Worm (Caenorhabditis elegans) whole organism, L1 larva: Measurements from ENCODE around the gene lmd-3.
A peak's percentile ranks its signal among the peaks of the same experiment; 100 is the strongest.

Source experiments
- C04F5.9 ChIP-seq: sonication (generic microtip); optimal IDR thresholded peaks from 2 replicates; lab custom pipeline; 2016; ENCODE audit warnings: missing genetic modification characterization, missing compliant biosample characterization
- alr-1 ChIP-seq: fragments of 200-800 bp; sonication (Bioruptor generic); optimal IDR thresholded peaks from 2 replicates; lab custom pipeline; 2018; ENCODE audit warnings: borderline replicate concordance, mild to moderate bottlenecking, missing genetic modification characterization, missing compliant biosample characterization
- ceh-82 ChIP-seq, 3 experiments: fragments of 150-350 bp in 1 of 3; sonication (generic microtip) in 2 of 3; optimal IDR thresholded peaks; 2 replicates each; lab custom pipeline; 2014 to 2017; ENCODE audit warnings: missing biosample characterization in 3 of 3, missing genetic modification characterization in 3 of 3
- ceh-90 ChIP-seq: sonication (generic microtip); optimal IDR thresholded peaks from 2 replicates; lab custom pipeline; 2016; ENCODE audit warnings: missing genetic modification characterization, missing compliant biosample characterization
- dsc-1 ChIP-seq: sonication (generic microtip); optimal IDR thresholded peaks from 2 replicates; lab custom pipeline; 2016; ENCODE audit warnings: mild to moderate bottlenecking, missing genetic modification characterization, missing compliant biosample characterization
- efl-1 ChIP-seq, 4 experiments: fragments of 150-350 bp; optimal IDR thresholded peaks in 3 of 4; peaks in 1 of 4; 1 replicate in 1 of 4; 2 replicates in 3 of 4; lab custom pipeline; 2014; ENCODE audit warnings: missing biosample characterization in 2 of 4, missing genetic modification characterization in 2 of 4, missing genetic modification reagents in 2 of 4
- egl-13 ChIP-seq: sonication (generic microtip); optimal IDR thresholded peaks from 2 replicates; lab custom pipeline; 2016; ENCODE audit warnings: missing genotype, missing genetic modification reagents, missing genetic modification characterization, missing compliant biosample characterization
- elt-2 ChIP-seq: sonication (generic microtip); optimal IDR thresholded peaks from 2 replicates; lab custom pipeline; 2016; ENCODE audit warnings: missing genetic modification characterization, mild to moderate bottlenecking, inconsistent platforms, missing compliant biosample characterization, missing genetic modification reagents
- fkh-4 ChIP-seq: sonication (generic microtip); optimal IDR thresholded peaks from 2 replicates; lab custom pipeline; 2016; ENCODE audit warnings: missing compliant biosample characterization, missing genetic modification characterization, borderline replicate concordance
- fkh-8 ChIP-seq: sonication (generic microtip); optimal IDR thresholded peaks from 2 replicates; lab custom pipeline; 2016; ENCODE audit warnings: mild to moderate bottlenecking, missing genetic modification characterization, missing compliant biosample characterization
- fos-1 ChIP-seq: fragments of 150-350 bp; optimal IDR thresholded peaks from 2 replicates; lab custom pipeline; 2014; ENCODE audit warnings: missing biosample characterization, missing genetic modification characterization
- grh-1 ChIP-seq: fragments of 200-800 bp; sonication (Bioruptor generic); IDR thresholded peaks from 2 replicates; pipeline ENCODE4 v1.3.6; 2022; ENCODE audit warnings: missing genetic modification reagents, missing genetic modification characterization, missing compliant biosample characterization
- hlh-4 ChIP-seq: sonication (generic microtip); optimal IDR thresholded peaks from 2 replicates; lab custom pipeline; 2016; ENCODE audit warnings: mild to moderate bottlenecking, missing genetic modification characterization, missing compliant biosample characterization
- irx-1 ChIP-seq: sonication (generic microtip); optimal IDR thresholded peaks from 2 replicates; lab custom pipeline; 2016; ENCODE audit warnings: missing genetic modification characterization, missing compliant biosample characterization
- isw-1 ChIP-seq: fragments of 200-800 bp; sonication (Bioruptor generic); IDR thresholded peaks from 2 replicates; pipeline ENCODE4 v1.3.6; 2022; ENCODE audit warnings: missing genetic modification characterization, missing compliant biosample characterization
- lin-14 ChIP-seq: fragments of 200-800 bp; sonication (Bioruptor generic); optimal IDR thresholded peaks from 2 replicates; lab custom pipeline; 2018; ENCODE audit warnings: mild to moderate bottlenecking, missing genetic modification characterization, moderate library complexity, missing compliant biosample characterization
- lin-15B ChIP-seq: fragments of 150-350 bp; sonication (generic microtip); optimal IDR thresholded peaks from 3 replicates; lab custom pipeline; 2014; ENCODE audit warnings: missing biosample characterization, missing genetic modification characterization
- lin-35 ChIP-seq, 2 experiments: fragments of 150-350 bp; optimal IDR thresholded peaks; 2 replicates each; lab custom pipeline; 2014; ENCODE audit warnings: missing biosample characterization in 2 of 2, missing genetic modification characterization in 2 of 2, missing genetic modification reagents in 2 of 2
- lin-39 ChIP-seq: fragments of 150-350 bp; optimal IDR thresholded peaks from 2 replicates; lab custom pipeline; 2014; ENCODE audit warnings: missing biosample characterization, missing genetic modification reagents, missing genetic modification characterization
- nhr-11 ChIP-seq: fragments of 150-350 bp; optimal IDR thresholded peaks from 2 replicates; lab custom pipeline; 2014; ENCODE audit warnings: missing biosample characterization, missing genetic modification characterization
- nhr-19 ChIP-seq: fragments of 200-800 bp; sonication (Bioruptor generic); conservative IDR thresholded peaks from 2 replicates; pipeline ENCODE4 v1.3.6; 2022; ENCODE audit warnings: missing genetic modification characterization, missing compliant biosample characterization
- nhr-20 ChIP-seq: sonication (generic microtip); optimal IDR thresholded peaks from 2 replicates; lab custom pipeline; 2016; ENCODE audit warnings: mild to moderate bottlenecking, missing genetic modification characterization, missing compliant biosample characterization
- nhr-76 ChIP-seq: sonication (generic microtip); optimal IDR thresholded peaks from 2 replicates; lab custom pipeline; 2017; ENCODE audit warnings: missing biosample characterization, missing genetic modification characterization
- nhr-77 ChIP-seq: fragments of 150-350 bp; optimal IDR thresholded peaks from 2 replicates; lab custom pipeline; 2014; ENCODE audit warnings: missing biosample characterization, missing genetic modification characterization
- nhr-85 ChIP-seq: sonication (generic microtip); peaks from one replicate; lab custom pipeline; 2016; ENCODE audit warnings: missing genetic modification characterization, inconsistent platforms, missing compliant biosample characterization
- nhr-90 ChIP-seq: sonication (generic microtip); optimal IDR thresholded peaks from 2 replicates; lab custom pipeline; 2016; ENCODE audit warnings: mild to moderate bottlenecking, missing genetic modification characterization, missing compliant biosample characterization; ENCODE audit not compliant: poor library complexity
- pag-3 ChIP-seq: sonication (generic microtip); optimal IDR thresholded peaks from 2 replicates; lab custom pipeline; 2017; ENCODE audit warnings: missing genetic modification characterization, mild to moderate bottlenecking, missing compliant biosample characterization, antibody characterized with exemption, borderline replicate concordance; ENCODE audit not compliant: insufficient read depth
- pqm-1 ChIP-seq: sonication (generic microtip); optimal IDR thresholded peaks from 3 replicates; lab custom pipeline; 2017; ENCODE audit warnings: missing biosample characterization, missing genetic modification characterization
- rnt-1 ChIP-seq: sonication (generic microtip); optimal IDR thresholded peaks from 2 replicates; lab custom pipeline; 2016; ENCODE audit warnings: mild to moderate bottlenecking, missing genetic modification characterization, moderate library complexity, missing compliant biosample characterization
- skn-1 ChIP-seq: fragments of 150-350 bp; optimal IDR thresholded peaks from 2 replicates; lab custom pipeline; 2014; ENCODE audit warnings: missing biosample characterization, missing genetic modification characterization
- sox-4 ChIP-seq: sonication (generic microtip); optimal IDR thresholded peaks from 2 replicates; lab custom pipeline; 2016; ENCODE audit warnings: missing genetic modification characterization, missing compliant biosample characterization
- sptf-1 ChIP-seq: fragments of 150-350 bp; optimal IDR thresholded peaks from 2 replicates; lab custom pipeline; 2014; ENCODE audit warnings: missing biosample characterization, missing genetic modification characterization
- tlp-1 ChIP-seq: fragments of 150-350 bp; optimal IDR thresholded peaks from 2 replicates; lab custom pipeline; 2014; ENCODE audit warnings: missing biosample characterization, missing genetic modification characterization
- zag-1 ChIP-seq: fragments of 150-350 bp; optimal IDR thresholded peaks from 2 replicates; lab custom pipeline; 2014; ENCODE audit warnings: missing biosample characterization, missing genetic modification characterization
- ztf-11 ChIP-seq, 2 experiments: sonication (generic microtip); optimal IDR thresholded peaks; 2 replicates each; lab custom pipeline; 2016 to 2017; ENCODE audit warnings: missing genetic modification characterization in 2 of 2, missing biosample characterization in 1 of 2, missing compliant biosample characterization in 1 of 2

Gene lmd-3

DNA sequence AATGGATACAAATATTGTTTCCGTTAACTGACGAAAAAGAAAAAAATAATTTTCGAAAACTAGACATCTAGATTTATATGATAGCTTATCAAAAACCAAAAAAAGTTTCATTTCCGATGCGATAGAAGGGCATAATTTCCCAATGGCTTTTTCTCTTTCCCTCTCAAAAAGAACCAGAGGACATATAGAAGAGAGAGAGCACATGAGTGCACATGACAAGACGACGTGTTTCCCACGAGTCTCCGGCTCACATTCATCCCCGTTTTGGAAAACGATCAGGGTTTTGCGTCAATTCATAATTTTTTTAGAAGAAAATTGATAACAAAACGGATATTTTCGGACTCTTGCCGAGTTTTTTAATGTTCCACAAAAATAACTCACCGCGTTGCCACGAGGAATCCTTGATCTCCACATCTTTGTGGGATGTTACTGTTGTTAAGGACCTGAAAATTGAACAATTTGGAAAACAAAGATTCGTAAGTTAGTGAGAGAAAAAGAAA, at the start of gene lmd-3:
lmd-3 (minus strand) TSS at position 450 of the 500 bp plus-strand sequence.
- TF ChIP-seq lin-14 (peak; percentile 28), dsc-1 (peak; percentile 20), C04F5.9 (no peak), hlh-4 (tag; lab: Kevin White, UChicago) (no peak), fkh-8 (peak; percentile 67), efl-1 (optimal IDR thresholded peaks at IDR 0.05; lab: Kevin White, UChicago) (no peak), efl-1 (GFP tag; optimal IDR thresholded peaks at IDR 0.05 in 1 of 2; lab: Kevin White, UChicago) (no peak)

- no peak for TF ChIP-seq ztf-11 (tag; optimal IDR thresholded peaks at IDR 0.05; lab: Kevin White, UChicago)
- TF ChIP-seq egl-13 (tag; lab: Kevin White, UChicago): no peak
- TF ChIP-seq irx-1 (tag; lab: Kevin White, UChicago): no peak
- no peak for TF ChIP-seq nhr-11
- no peak for TF ChIP-seq efl-1 (optimal IDR thresholded peaks at IDR 0.05; lab: Kevin White, UChicago)
- no peak for TF ChIP-seq efl-1 (GFP tag; optimal IDR thresholded peaks at IDR 0.05 in 1 of 2; lab: Kevin White, UChicago)
- TF ChIP-seq nhr-77 (tag; lab: Kevin White, UChicago): no peak
- no peak for TF ChIP-seq ceh-82 (tag; optimal IDR thresholded peaks at IDR 0.05; lab: Kevin White, UChicago)
- no peak for TF ChIP-seq sptf-1 (tag; lab: Kevin White, UChicago)
- TF ChIP-seq nhr-20 (tag; lab: Kevin White, UChicago): no peak
- TF ChIP-seq nhr-90 (tag; lab: Kevin White, UChicago): no peak
- no peak for TF ChIP-seq skn-1 (tag; lab: Kevin White, UChicago)
- no peak for TF ChIP-seq isw-1
- no peak for TF ChIP-seq sox-4 (tag; lab: Kevin White, UChicago)
Observed at ce11 chrV:8481274-8481673, 36.7 kb upstream of the lmd-3 start.

- peak; percentile 72 for TF ChIP-seq fkh-4
- TF ChIP-seq ceh-90 (tag; lab: Kevin White, UChicago): no peak
- no peak for TF ChIP-seq hlh-4 (tag; lab: Kevin White, UChicago)
- TF ChIP-seq efl-1 (optimal IDR thresholded peaks at IDR 0.05; lab: Kevin White, UChicago): no peak
- peak in 1 of 2 experiments; percentile 37 for TF ChIP-seq efl-1 (GFP tag; optimal IDR thresholded peaks at IDR 0.05 in 1 of 2; lab: Kevin White, UChicago)
- TF ChIP-seq alr-1 (tag; lab: Kevin White, UChicago): no peak
- no peak for TF ChIP-seq elt-2 (tag; lab: Kevin White, UChicago)
- no peak for TF ChIP-seq nhr-19
- TF ChIP-seq ceh-82 (tag; optimal IDR thresholded peaks at IDR 0.05; lab: Kevin White, UChicago): no peak
- no peak for TF ChIP-seq grh-1 (GFP tag; lab: Robert Waterston, UW)
- no peak for TF ChIP-seq lin-39
- peak; percentile 92 for TF ChIP-seq dsc-1
- no peak for TF ChIP-seq pag-3 (tag; lab: Kevin White, UChicago)
- no peak for TF ChIP-seq rnt-1
Observed at ce11 chrV:8470906-8471305, 26.3 kb upstream of the lmd-3 start, which contains the start of gene gplb-1. Gene gplb-1 (minus strand): TSS chrV:8471242.

ce11 chrV:8468740-8469139, 24.1 kb upstream of the lmd-3 start, which contains the start of gene phf-30:
Gene phf-30 (plus strand): TSS chrV:8469040.
- no peak for TF ChIP-seq fos-1 (tag; lab: Kevin White, UChicago)
- TF ChIP-seq lin-15B (tag; lab: Kevin White, UChicago): no peak
- TF ChIP-seq lin-35 (GFP tag; optimal IDR thresholded peaks at IDR 0.05; lab: Kevin White, UChicago): no peak
- TF ChIP-seq nhr-19: no peak
- TF ChIP-seq nhr-11: no peak
- no peak for TF ChIP-seq nhr-76 (tag; lab: Kevin White, UChicago)
- no peak for TF ChIP-seq zag-1
- TF ChIP-seq egl-13 (tag; lab: Kevin White, UChicago): no peak
- TF ChIP-seq pqm-1 (tag; lab: Kevin White, UChicago): no peak

DNA sequence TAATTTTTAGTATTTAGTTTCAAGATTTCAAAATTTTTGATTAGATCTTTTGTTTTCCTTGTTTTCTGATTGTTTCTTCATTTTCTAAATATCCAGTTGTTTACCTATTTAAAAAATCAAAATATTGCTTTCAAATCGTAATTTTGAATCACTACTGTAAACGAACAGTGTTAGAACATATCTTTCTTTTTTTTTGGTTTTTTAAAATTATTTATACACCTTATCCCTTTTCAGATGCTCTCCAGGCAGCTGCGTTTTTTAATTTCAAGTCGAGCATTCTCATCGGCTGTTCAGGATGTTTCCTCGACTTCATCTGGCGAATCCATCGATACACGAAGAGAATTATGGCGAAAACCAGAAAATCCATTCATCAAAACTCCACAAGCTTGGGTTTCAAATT, 22.4 kb upstream of the lmd-3 start, which contains the start of gene mrpl-4:
mrpl-4 (plus strand) TSS at position 235 of the 400 bp plus-strand sequence.
- no peak for TF ChIP-seq efl-1 (optimal IDR thresholded peaks at IDR 0.05; lab: Kevin White, UChicago)
- TF ChIP-seq efl-1 (GFP tag; optimal IDR thresholded peaks at IDR 0.05 in 1 of 2; lab: Kevin White, UChicago): peak in 1 of 2 experiments; percentile 7
- no peak for TF ChIP-seq tlp-1 (tag; lab: Kevin White, UChicago)
- TF ChIP-seq sox-4 (tag; lab: Kevin White, UChicago): no peak
- TF ChIP-seq nhr-85 (tag; lab: Kevin White, UChicago): no peak
- no peak for TF ChIP-seq nhr-90 (tag; lab: Kevin White, UChicago)
